Worm (Caenorhabditis elegans) whole organism, L4 larva: Measurements from ENCODE around the gene ugt-52.
A peak's percentile ranks its signal among the peaks of the same experiment; 100 is the strongest.

Experiments used
- D1046.2 ChIP-seq: fragments of 200-800 bp; sonication (Bioruptor generic); IDR thresholded peaks from 2 replicates; pipeline ENCODE4 v1.3.6; 2022; ENCODE audit warnings: missing genetic modification characterization, missing compliant biosample characterization
- F37D6.2 ChIP-seq: sonication (generic microtip); optimal IDR thresholded peaks from 2 replicates; lab custom pipeline; 2016; ENCODE audit warnings: mild to moderate bottlenecking, missing genetic modification characterization, missing compliant biosample characterization
- F44E2.7 ChIP-seq: fragments of 200-800 bp; sonication (Bioruptor generic); IDR thresholded peaks from 2 replicates; pipeline ENCODE4 v2.1.2; 2022; ENCODE audit warnings: missing genetic modification characterization, missing compliant biosample characterization
- R02D3.7 ChIP-seq: fragments of 150-350 bp; sonication (generic microtip); optimal IDR thresholded peaks from 3 replicates; lab custom pipeline; 2014; ENCODE audit warnings: missing biosample characterization, missing genetic modification characterization
- T20F7.1 ChIP-seq: fragments of 200-800 bp; sonication (Bioruptor generic); optimal IDR thresholded peaks from 2 replicates; lab custom pipeline; 2018; ENCODE audit warnings: mild to moderate bottlenecking, missing genetic modification characterization, missing compliant biosample characterization
- Y48G9A.11 ChIP-seq: fragments of 200-800 bp; sonication (Bioruptor generic); IDR thresholded peaks from 2 replicates; pipeline ENCODE4 v1.3.6; 2022; ENCODE audit warnings: missing genetic modification reagents, missing genetic modification characterization, missing compliant biosample characterization
- aha-1 ChIP-seq: fragments of 150-350 bp; peaks from one replicate; lab custom pipeline; 2014; ENCODE audit warnings: missing biosample characterization, missing genetic modification characterization
- ama-1 ChIP-seq: fragments of 150-350 bp; optimal IDR thresholded peaks from 2 replicates; lab custom pipeline; 2014; ENCODE audit warnings: inconsistent platforms, mixed read lengths
- ceh-32 ChIP-seq: sonication (generic microtip); optimal IDR thresholded peaks from 2 replicates; lab custom pipeline; 2016; ENCODE audit warnings: mild to moderate bottlenecking, missing genetic modification characterization, missing compliant biosample characterization; ENCODE audit not compliant: poor library complexity
- cey-2 ChIP-seq: sonication (generic microtip); optimal IDR thresholded peaks from 3 replicates; lab custom pipeline; 2017; ENCODE audit warnings: missing genetic modification characterization, mild to moderate bottlenecking, missing compliant biosample characterization, antibody characterized with exemption, borderline replicate concordance; ENCODE audit not compliant: insufficient read depth
- daf-8 ChIP-seq: fragments of 200-800 bp; sonication (Bioruptor generic); IDR thresholded peaks from 2 replicates; pipeline ENCODE4 v1.3.6; 2022; ENCODE audit warnings: missing genetic modification characterization, missing compliant biosample characterization
- dmd-6 ChIP-seq: fragments of 200-800 bp; sonication (Bioruptor generic); IDR thresholded peaks from 2 replicates; pipeline ENCODE4 v1.3.6; 2022; ENCODE audit warnings: missing genetic modification reagents, missing genetic modification characterization, missing compliant biosample characterization
- duxl-1 ChIP-seq: sonication (generic microtip); optimal IDR thresholded peaks from 2 replicates; lab custom pipeline; 2016; ENCODE audit warnings: mild to moderate bottlenecking, missing genetic modification characterization, moderate library complexity, missing compliant biosample characterization; ENCODE audit not compliant: poor library complexity
- egl-27 ChIP-seq: sonication (generic microtip); optimal IDR thresholded peaks from 3 replicates; lab custom pipeline; 2017; ENCODE audit warnings: missing biosample characterization, missing genetic modification reagents, missing genetic modification characterization
- gei-8 ChIP-seq: fragments of 200-800 bp; sonication (Bioruptor generic); optimal IDR thresholded peaks from 2 replicates; lab custom pipeline; 2018; ENCODE audit warnings: mild to moderate bottlenecking, missing genetic modification characterization, missing compliant biosample characterization
- hmg-1.1 ChIP-seq: fragments of 200-800 bp; sonication (Bioruptor generic); IDR thresholded peaks from 2 replicates; pipeline ENCODE4 v1.3.6; 2022; ENCODE audit warnings: missing genetic modification reagents, missing genetic modification characterization, missing compliant biosample characterization
- lim-7 ChIP-seq: fragments of 200-800 bp; sonication (Bioruptor generic); IDR thresholded peaks from 2 replicates; pipeline ENCODE4 v1.3.6; 2022; ENCODE audit warnings: missing genetic modification characterization, missing compliant biosample characterization
- lin-1 ChIP-seq: fragments of 200-800 bp; sonication (Bioruptor generic); IDR thresholded peaks from 2 replicates; pipeline ENCODE4 v1.3.6; 2022; ENCODE audit warnings: missing genetic modification reagents, missing genetic modification characterization, missing compliant biosample characterization
- lin-13 ChIP-seq: fragments of 150-350 bp; optimal IDR thresholded peaks from 2 replicates; lab custom pipeline; 2014; ENCODE audit warnings: missing biosample characterization, missing genetic modification reagents, missing genetic modification characterization
- lin-15B ChIP-seq: fragments of 150-350 bp; sonication (generic microtip); optimal IDR thresholded peaks from 3 replicates; lab custom pipeline; 2014; ENCODE audit warnings: missing biosample characterization, missing genetic modification characterization
- lin-38 ChIP-seq: fragments of 200-800 bp; sonication (Bioruptor generic); IDR thresholded peaks from 2 replicates; pipeline ENCODE4 v1.3.6; 2022; ENCODE audit warnings: missing genetic modification reagents, missing genetic modification characterization, missing compliant biosample characterization
- lir-3 ChIP-seq: sonication (generic microtip); optimal IDR thresholded peaks from 2 replicates; lab custom pipeline; 2016; ENCODE audit warnings: mild to moderate bottlenecking, missing genetic modification characterization, missing compliant biosample characterization
- lsy-2 ChIP-seq, 2 experiments: fragments of 150-350 bp in 1 of 2; sonication (generic microtip) in 1 of 2; optimal IDR thresholded peaks; 2 replicates each; lab custom pipeline; 2014 to 2017; ENCODE audit warnings: missing biosample characterization in 2 of 2, missing genetic modification characterization in 2 of 2
- mdl-1 ChIP-seq, 2 experiments: fragments of 150-350 bp in 1 of 2; sonication (generic microtip) in 1 of 2; optimal IDR thresholded peaks; 2 replicates each; lab custom pipeline; 2014 to 2017; ENCODE audit warnings: missing biosample characterization in 2 of 2, missing genetic modification characterization in 2 of 2
- mdt-29 ChIP-seq: fragments of 200-800 bp; sonication (Bioruptor generic); IDR thresholded peaks from 2 replicates; pipeline ENCODE4 v1.3.6; 2022; ENCODE audit warnings: missing genetic modification reagents, missing genetic modification characterization, missing compliant biosample characterization
- nhr-102 ChIP-seq: sonication (generic microtip); optimal IDR thresholded peaks from 2 replicates; lab custom pipeline; 2016; ENCODE audit warnings: mild to moderate bottlenecking, missing genetic modification characterization, moderate library complexity, missing compliant biosample characterization
- nhr-48 ChIP-seq: sonication (generic microtip); optimal IDR thresholded peaks from 2 replicates; lab custom pipeline; 2016; ENCODE audit warnings: mild to moderate bottlenecking, missing genetic modification characterization, missing compliant biosample characterization
- nhr-6 ChIP-seq: fragments of 150-350 bp; optimal IDR thresholded peaks from 2 replicates; lab custom pipeline; 2014; ENCODE audit warnings: missing biosample characterization, missing genetic modification characterization
- nhr-77 ChIP-seq: fragments of 150-350 bp; optimal IDR thresholded peaks from 2 replicates; lab custom pipeline; 2014; ENCODE audit warnings: missing biosample characterization, missing genetic modification characterization
- php-3 ChIP-seq: fragments of 200-800 bp; sonication (Bioruptor generic); IDR thresholded peaks from 2 replicates; pipeline ENCODE4 v1.3.6; 2022; ENCODE audit warnings: missing genetic modification reagents, missing genetic modification characterization, missing compliant biosample characterization
- pqm-1 ChIP-seq: sonication (generic microtip); optimal IDR thresholded peaks from 2 replicates; lab custom pipeline; 2017; ENCODE audit warnings: missing biosample characterization, missing genetic modification characterization
- set-16 ChIP-seq: fragments of 200-800 bp; sonication (Bioruptor generic); IDR thresholded peaks from 2 replicates; pipeline ENCODE4 v1.3.6; 2022; ENCODE audit warnings: missing genetic modification reagents, missing genetic modification characterization, missing compliant biosample characterization
- skn-1 ChIP-seq: fragments of 150-350 bp; optimal IDR thresholded peaks from 2 replicates; lab custom pipeline; 2014; ENCODE audit warnings: missing biosample characterization, missing genetic modification characterization
- unc-130 ChIP-seq: sonication (generic microtip); optimal IDR thresholded peaks from 2 replicates; lab custom pipeline; 2016; ENCODE audit warnings: missing genetic modification reagents, missing genetic modification characterization, missing compliant biosample characterization
- vab-7 ChIP-seq: fragments of 200-800 bp; sonication (Bioruptor generic); IDR thresholded peaks from 2 replicates; pipeline ENCODE4 v1.3.6; 2022; ENCODE audit warnings: missing genetic modification reagents, missing genetic modification characterization, missing compliant biosample characterization
- ztf-11 ChIP-seq: fragments of 150-350 bp; optimal IDR thresholded peaks from 2 replicates; lab custom pipeline; 2014; ENCODE audit warnings: missing biosample characterization, missing genetic modification characterization
- ztf-7 ChIP-seq: fragments of 150-350 bp; optimal IDR thresholded peaks from 2 replicates; lab custom pipeline; 2014; ENCODE audit warnings: missing biosample characterization, missing genetic modification characterization

ugt-52 gene

ce11 chrIV:796521-797073, 18.0 kb downstream of the ugt-52 start, which contains the start of the genes F56B3.11 and ech-5 (continued):
- no peak for TF ChIP-seq lim-7 (GFP tag; lab: Robert Waterston, UW)
- TF ChIP-seq lin-1 (GFP tag; lab: Robert Waterston, UW) = no peak
- no peak for TF ChIP-seq gei-8 (GFP tag; lab: Kevin White, UChicago)
- no peak for TF ChIP-seq T20F7.1 (GFP tag; lab: Kevin White, UChicago)
- no peak for TF ChIP-seq mdl-1 (tag; optimal IDR thresholded peaks at IDR 0.05; lab: Kevin White, UChicago)
- no peak for TF ChIP-seq ztf-11 (tag; lab: Kevin White, UChicago)
- no peak for TF ChIP-seq ama-1
- TF ChIP-seq nhr-77 = peak; percentile 32
- TF ChIP-seq D1046.2 (GFP tag; lab: Robert Waterston, UW) = no peak
- TF ChIP-seq ztf-7 (tag; lab: Kevin White, UChicago) = no peak
- peak; percentile 54 for TF ChIP-seq F37D6.2
- peak; percentile 69 for TF ChIP-seq hmg-1.1 (GFP tag; lab: Robert Waterston, UW)
- TF ChIP-seq lir-3 = peak; percentile 43
- no peak for TF ChIP-seq Y48G9A.11 (GFP tag; lab: Robert Waterston, UW)
- no peak for TF ChIP-seq duxl-1 (tag; lab: Kevin White, UChicago)
- no peak for TF ChIP-seq F44E2.7 (GFP tag; lab: Robert Waterston, UW)
- peak; percentile 96 for TF ChIP-seq lin-38 (GFP tag; lab: Robert Waterston, UW)
- no peak for TF ChIP-seq pqm-1 (tag; lab: Kevin White, UChicago)
- peak in 1 of 2 experiments; percentile 81 for TF ChIP-seq lsy-2 (tag; optimal IDR thresholded peaks at IDR 0.05; lab: Kevin White, UChicago)
- TF ChIP-seq unc-130 (GFP tag; lab: Kevin White, UChicago) = peak; percentile 77
- no peak for TF ChIP-seq daf-8 (GFP tag; lab: Robert Waterston, UW)
- TF ChIP-seq dmd-6 = no peak; the same call in 1 of the 2 replicates
- TF ChIP-seq nhr-102 = peak; percentile 19
- no peak for TF ChIP-seq set-16 (GFP tag; lab: Robert Waterston, UW)

DNA sequence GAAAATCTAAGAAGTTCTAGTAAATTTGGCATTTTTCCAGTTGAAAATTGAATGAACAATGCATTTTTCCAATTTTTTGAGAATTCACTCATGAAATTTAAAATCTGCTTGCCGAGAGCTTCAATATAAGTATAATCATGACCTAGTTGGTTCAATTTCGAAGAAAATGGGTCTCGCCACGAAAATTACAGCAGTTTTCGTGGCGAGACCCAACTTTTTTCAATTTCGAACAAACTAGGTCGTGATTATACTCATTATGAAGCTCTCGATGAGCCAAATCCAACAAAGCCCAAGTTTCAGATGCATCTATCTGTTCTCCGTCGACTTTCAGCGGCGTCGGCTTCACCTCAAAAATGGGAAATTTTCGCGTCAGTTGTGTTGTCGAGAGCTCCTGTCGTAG, 21.9 kb downstream of the ugt-52 start, which contains the start of gene mrpl-46:
Gene mrpl-46, plus strand, starts transcription at position 301 of the 400 bp plus-strand sequence.
- TF ChIP-seq lim-7 (GFP tag; lab: Robert Waterston, UW) (no peak), skn-1 (tag; lab: Kevin White, UChicago) (no peak), vab-7 (GFP tag; lab: Robert Waterston, UW) (no peak), php-3 (GFP tag; lab: Robert Waterston, UW) (no peak), unc-130 (GFP tag; lab: Kevin White, UChicago) (no peak), nhr-6 (tag; lab: Kevin White, UChicago) (no peak), nhr-48 (tag; lab: Kevin White, UChicago) (no peak), cey-2 (tag; lab: Kevin White, UChicago) (no peak), mdt-29 (GFP tag; lab: Robert Waterston, UW) (no peak), egl-27 (tag; lab: Kevin White, UChicago) (no peak), F37D6.2 (no peak), R02D3.7 (no peak), lin-15B (no peak)

DNA sequence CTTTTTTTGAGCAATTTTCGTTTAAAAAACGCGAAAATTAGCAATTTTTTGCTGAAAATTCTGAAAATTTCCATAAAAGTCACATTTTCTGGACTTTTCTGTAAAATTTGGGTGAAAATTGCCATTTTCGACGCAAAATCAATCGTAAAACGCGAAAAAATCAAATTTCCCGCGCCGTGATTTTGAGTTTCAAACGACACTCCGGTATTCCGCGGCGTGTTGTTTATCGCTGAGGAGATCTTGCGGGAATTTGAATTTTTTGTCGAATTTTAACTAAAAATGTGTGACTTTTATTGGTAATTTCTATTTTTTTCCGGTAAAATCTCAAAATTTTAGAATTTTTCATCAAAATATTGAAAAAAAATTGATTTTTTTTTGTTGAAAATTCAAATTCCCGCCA, 22.6 kb downstream of the ugt-52 start:
- TF ChIP-seq lin-13 (GFP tag; lab: Kevin White, UChicago) (no peak), skn-1 (tag; lab: Kevin White, UChicago) (no peak), aha-1 (tag; lab: Kevin White, UChicago) (peak; percentile 81), Y48G9A.11 (GFP tag; lab: Robert Waterston, UW) (0 out of 2 replicates have a peak, but pooled peaks have one; percentile 51), ceh-32 (no peak)
